Worm (Caenorhabditis elegans): ENCODE measurements around the gene F18H3.1.

DNA sequence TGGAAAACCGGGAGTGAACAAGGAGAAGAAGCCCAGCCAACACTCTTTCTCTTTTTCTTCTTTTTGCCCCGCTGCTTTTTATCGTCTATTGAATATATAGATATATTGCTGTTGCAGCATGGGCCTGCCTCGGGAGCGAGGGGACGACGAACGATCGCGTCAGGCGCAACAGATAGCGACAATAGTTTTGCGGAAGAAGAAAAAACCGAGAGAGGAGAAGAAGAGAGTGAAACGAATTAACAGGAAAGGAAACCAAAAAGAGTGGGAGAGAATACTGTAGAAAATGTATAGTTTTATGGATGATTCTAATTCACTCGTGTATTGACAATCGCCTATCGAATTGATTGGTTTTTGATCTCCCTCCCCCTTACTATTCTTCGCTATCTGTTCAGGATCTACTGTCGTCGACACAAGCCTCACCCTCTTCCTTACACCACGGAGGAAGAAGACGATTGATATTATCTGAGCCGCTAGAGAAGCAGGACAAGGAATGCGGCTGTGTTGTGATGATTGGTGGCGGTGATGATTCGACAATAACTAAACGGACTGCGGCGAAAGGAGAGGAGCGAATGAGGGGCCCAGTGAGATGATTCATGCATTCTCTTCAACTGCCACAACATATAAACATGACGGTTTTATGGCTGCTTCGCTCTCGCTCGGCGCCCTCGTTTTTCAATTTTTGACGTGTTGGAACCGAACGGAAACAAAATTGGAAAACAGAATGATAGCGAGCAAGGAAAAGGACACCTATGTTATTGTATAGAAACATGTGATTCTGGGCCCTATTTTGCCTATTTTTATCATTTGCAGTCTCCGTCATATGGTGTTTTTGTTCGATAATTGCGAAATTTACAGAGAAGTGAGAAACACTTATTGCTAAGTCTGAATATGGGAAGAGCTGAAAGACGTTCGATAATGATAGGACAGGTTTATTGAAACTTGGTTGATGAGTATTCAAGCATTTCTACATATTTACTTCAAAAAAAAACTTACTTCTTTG lies 7.1 kb downstream of the F18H3.1 start:
- TF ChIP-seq tbx-11 (GFP tag; IDR thresholded peaks at IDR 0.05) (no peak), ama-1 (optimal IDR thresholded peaks at IDR 0.05) (no peak), hmbx-1 (tag; optimal IDR thresholded peaks at IDR 0.05) (no peak), flt-1 (GFP tag; IDR thresholded peaks at IDR 0.05) (no peak), scrt-1 (GFP tag; IDR thresholded peaks at IDR 0.05) (no peak), aly-1 (tag; optimal IDR thresholded peaks at IDR 0.05) (no peak), ets-7 (tag; optimal IDR thresholded peaks at IDR 0.05) (no peak), B0310.2 (tag; optimal IDR thresholded peaks at IDR 0.05) (no peak)
